Fruit fly (Drosophila melanogaster): ENCODE results near the gene Cortactin.

DNA sequence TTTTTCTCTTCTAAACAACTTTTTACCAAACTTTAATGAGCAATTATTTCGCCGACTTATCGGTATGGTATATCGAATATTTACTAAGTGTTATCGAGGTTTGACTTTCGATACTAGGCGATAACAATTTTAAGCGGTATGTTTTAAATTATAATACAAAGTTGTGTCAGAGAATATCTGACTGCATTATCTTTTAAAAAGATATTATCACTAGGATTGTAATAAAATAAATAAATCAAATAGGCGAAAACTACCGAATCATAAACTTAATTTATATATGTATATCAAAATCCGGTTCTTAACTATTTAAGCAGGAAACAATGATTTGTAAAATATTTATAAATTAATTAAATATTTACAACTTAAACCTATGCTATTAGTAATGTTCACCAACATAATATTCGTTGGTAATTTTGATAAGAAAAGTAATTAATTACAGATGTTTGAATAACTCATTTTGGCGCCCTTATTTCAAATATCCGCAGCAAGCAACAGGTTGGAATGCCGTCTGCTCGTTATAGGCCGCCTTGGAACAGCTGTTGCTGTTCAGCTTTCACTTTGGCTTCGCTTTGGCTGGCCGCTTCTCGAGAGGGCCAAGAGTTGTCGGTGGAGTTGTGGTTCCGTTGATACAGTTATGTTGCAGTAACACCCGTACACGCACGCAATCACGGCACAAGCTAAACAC lies 43.8 kb upstream of the Cortactin start, which contains the start of the genes Sec15 and rtet:
- no peak for TF ChIP-seq CG8478 (optimal IDR thresholded peaks at IDR 0.05)
- no peak for TF ChIP-seq CTCF (optimal IDR thresholded peaks at IDR 0.05)

All from S2 (cell line).